Worm (Caenorhabditis elegans) whole organism, L2 larva: ENCODE results near the gene C08E8.4.

Source experiments
- C34F6.9 ChIP-seq: fragments of 150-350 bp; optimal IDR thresholded peaks from 2 replicates; lab custom pipeline; 2014; ENCODE audit warnings: missing biosample characterization, missing genetic modification characterization
- F13H6.1 ChIP-seq: sonication (generic microtip); optimal IDR thresholded peaks from 2 replicates; lab custom pipeline; 2016; ENCODE audit warnings: missing genetic modification characterization, missing compliant biosample characterization
- R02D3.7 ChIP-seq: fragments of 150-350 bp; optimal IDR thresholded peaks from 2 replicates; lab custom pipeline; 2014; ENCODE audit warnings: missing biosample characterization, missing genetic modification characterization
- ZK546.5 ChIP-seq: sonication (generic microtip); optimal IDR thresholded peaks from 2 replicates; lab custom pipeline; 2017; ENCODE audit warnings: missing biosample characterization, missing genetic modification characterization
- aly-2 ChIP-seq: fragments of 150-350 bp; optimal IDR thresholded peaks from 2 replicates; lab custom pipeline; 2014; ENCODE audit warnings: missing biosample characterization, missing genetic modification characterization
- ama-1 ChIP-seq: fragments of 150-350 bp; optimal IDR thresholded peaks from 2 replicates; lab custom pipeline; 2018; ENCODE audit warnings: inconsistent platforms
- blmp-1 ChIP-seq: sonication (generic microtip); optimal IDR thresholded peaks from 2 replicates; lab custom pipeline; 2017; ENCODE audit warnings: missing genetic modification characterization, mild to moderate bottlenecking, missing compliant biosample characterization, antibody characterized with exemption, moderate library complexity; ENCODE audit not compliant: insufficient read depth
- ceh-16 ChIP-seq: fragments of 150-350 bp; optimal IDR thresholded peaks from 2 replicates; lab custom pipeline; 2014; ENCODE audit warnings: missing biosample characterization, missing genetic modification characterization
- ceh-82 ChIP-seq: fragments of 150-350 bp; optimal IDR thresholded peaks from 2 replicates; lab custom pipeline; 2014; ENCODE audit warnings: missing biosample characterization, missing genetic modification characterization
- crh-2 ChIP-seq: sonication (generic microtip); optimal IDR thresholded peaks from 2 replicates; lab custom pipeline; 2017; ENCODE audit warnings: missing biosample characterization, missing genetic modification characterization
- dmd-4 ChIP-seq: sonication (generic microtip); optimal IDR thresholded peaks from 2 replicates; lab custom pipeline; 2017; ENCODE audit warnings: missing biosample characterization, missing genetic modification characterization
- egl-27 ChIP-seq: sonication (generic microtip); optimal IDR thresholded peaks from 3 replicates; lab custom pipeline; 2017; ENCODE audit warnings: missing biosample characterization, missing genetic modification reagents, missing genetic modification characterization
- elt-1 ChIP-seq: fragments of 150-350 bp; optimal IDR thresholded peaks from 2 replicates; lab custom pipeline; 2014; ENCODE audit warnings: missing biosample characterization, missing genetic modification characterization
- elt-3 ChIP-seq: sonication (generic microtip); optimal IDR thresholded peaks from 2 replicates; lab custom pipeline; 2017; ENCODE audit warnings: missing biosample characterization, missing genetic modification characterization
- fos-1 ChIP-seq: fragments of 150-350 bp; optimal IDR thresholded peaks from 2 replicates; lab custom pipeline; 2014; ENCODE audit warnings: missing biosample characterization, missing genetic modification characterization
- gmeb-1 ChIP-seq: fragments of 150-350 bp; optimal IDR thresholded peaks from 2 replicates; lab custom pipeline; 2014; ENCODE audit warnings: missing biosample characterization, missing genetic modification characterization
- lin-11 ChIP-seq: fragments of 150-350 bp; sonication (generic microtip); optimal IDR thresholded peaks from 2 replicates; lab custom pipeline; 2014; ENCODE audit warnings: missing biosample characterization, missing genetic modification characterization, inconsistent platforms, mixed read lengths
- lin-13 ChIP-seq: fragments of 150-350 bp; optimal IDR thresholded peaks from 2 replicates; lab custom pipeline; 2014; ENCODE audit warnings: missing biosample characterization, missing genetic modification reagents, missing genetic modification characterization
- lin-39 ChIP-seq: fragments of 150-350 bp; optimal IDR thresholded peaks from 2 replicates; lab custom pipeline; 2014; ENCODE audit warnings: missing biosample characterization, missing genetic modification reagents, missing genetic modification characterization
- lsy-2 ChIP-seq, 2 experiments: fragments of 150-350 bp in 1 of 2; sonication (generic microtip) in 1 of 2; optimal IDR thresholded peaks; 2 replicates each; lab custom pipeline; 2014 to 2017; ENCODE audit warnings: missing biosample characterization in 2 of 2, missing genetic modification characterization in 2 of 2
- mab-5 ChIP-seq: fragments of 150-350 bp; optimal IDR thresholded peaks from 2 replicates; lab custom pipeline; 2014; ENCODE audit warnings: missing biosample characterization, missing genetic modification characterization
- mbf-1 ChIP-seq: sonication (generic microtip); optimal IDR thresholded peaks from 2 replicates; lab custom pipeline; 2017; ENCODE audit warnings: missing biosample characterization, missing genetic modification characterization
- mdl-1 ChIP-seq, 2 experiments: fragments of 150-350 bp in 1 of 2; sonication (generic microtip) in 1 of 2; optimal IDR thresholded peaks; 2 replicates each; lab custom pipeline; 2017; ENCODE audit warnings: missing biosample characterization in 2 of 2, missing genetic modification characterization in 2 of 2
- nhr-10 ChIP-seq: sonication (generic microtip); optimal IDR thresholded peaks from 2 replicates; lab custom pipeline; 2017; ENCODE audit warnings: missing biosample characterization, missing genetic modification characterization
- nhr-11 ChIP-seq: fragments of 150-350 bp; optimal IDR thresholded peaks from 2 replicates; lab custom pipeline; 2014; ENCODE audit warnings: missing biosample characterization, missing genetic modification characterization
- nhr-12 ChIP-seq: fragments of 150-350 bp; optimal IDR thresholded peaks from 2 replicates; lab custom pipeline; 2014; ENCODE audit warnings: missing biosample characterization, missing genetic modification characterization
- nhr-129 ChIP-seq: fragments of 150-350 bp; optimal IDR thresholded peaks from 2 replicates; lab custom pipeline; 2014; ENCODE audit warnings: missing biosample characterization, missing genetic modification characterization
- nhr-21 ChIP-seq: fragments of 150-350 bp; optimal IDR thresholded peaks from 2 replicates; lab custom pipeline; 2014; ENCODE audit warnings: missing biosample characterization, missing genetic modification characterization
- nhr-23 ChIP-seq: fragments of 150-350 bp; optimal IDR thresholded peaks from 2 replicates; lab custom pipeline; 2014; ENCODE audit warnings: missing biosample characterization, missing genetic modification reagents, missing genetic modification characterization
- nhr-237 ChIP-seq: fragments of 150-350 bp; optimal IDR thresholded peaks from 2 replicates; lab custom pipeline; 2014; ENCODE audit warnings: missing biosample characterization, missing genetic modification characterization
- nhr-25 ChIP-seq: fragments of 150-350 bp; sonication (generic microtip); optimal IDR thresholded peaks from 3 replicates; lab custom pipeline; 2014; ENCODE audit warnings: missing biosample characterization, missing genetic modification characterization
- peb-1 ChIP-seq: fragments of 150-350 bp; optimal IDR thresholded peaks from 2 replicates; lab custom pipeline; 2014; ENCODE audit warnings: missing biosample characterization, missing genetic modification characterization
- sem-4 ChIP-seq: fragments of 150-350 bp; optimal IDR thresholded peaks from 2 replicates; lab custom pipeline; 2014; ENCODE audit warnings: missing biosample characterization, missing genetic modification reagents, missing genetic modification characterization
- skn-1 ChIP-seq: sonication (generic microtip); optimal IDR thresholded peaks from 2 replicates; lab custom pipeline; 2017; ENCODE audit warnings: missing biosample characterization, missing genetic modification characterization
- sma-3 ChIP-seq: sonication (generic microtip); optimal IDR thresholded peaks from 2 replicates; lab custom pipeline; 2016; ENCODE audit warnings: missing genetic modification reagents, missing genetic modification characterization, missing compliant biosample characterization
- sma-9 ChIP-seq, 2 experiments: fragments of 150-350 bp in 1 of 2; sonication (generic microtip) in 1 of 2; optimal IDR thresholded peaks; 2 replicates each; lab custom pipeline; 2014 to 2016; ENCODE audit warnings: missing genetic modification characterization in 2 of 2, mild to moderate bottlenecking in 1 of 2, missing biosample characterization in 1 of 2, missing compliant biosample characterization in 1 of 2, missing genetic modification reagents in 1 of 2, moderate library complexity in 1 of 2
- unc-55 ChIP-seq: fragments of 150-350 bp; sonication (generic microtip); optimal IDR thresholded peaks from 3 replicates; lab custom pipeline; 2014; ENCODE audit warnings: missing biosample characterization, missing genetic modification reagents, missing genetic modification characterization
- unc-62 ChIP-seq: fragments of 150-350 bp; optimal IDR thresholded peaks from 2 replicates; lab custom pipeline; 2014; ENCODE audit warnings: missing biosample characterization, missing genetic modification reagents, missing genetic modification characterization
- zag-1 ChIP-seq: fragments of 150-350 bp; optimal IDR thresholded peaks from 2 replicates; lab custom pipeline; 2014; ENCODE audit warnings: missing biosample characterization, missing genetic modification characterization
- ztf-11 ChIP-seq: sonication (generic microtip); optimal IDR thresholded peaks from 2 replicates; lab custom pipeline; 2017; ENCODE audit warnings: missing biosample characterization, missing genetic modification characterization

Gene C08E8.4

DNA sequence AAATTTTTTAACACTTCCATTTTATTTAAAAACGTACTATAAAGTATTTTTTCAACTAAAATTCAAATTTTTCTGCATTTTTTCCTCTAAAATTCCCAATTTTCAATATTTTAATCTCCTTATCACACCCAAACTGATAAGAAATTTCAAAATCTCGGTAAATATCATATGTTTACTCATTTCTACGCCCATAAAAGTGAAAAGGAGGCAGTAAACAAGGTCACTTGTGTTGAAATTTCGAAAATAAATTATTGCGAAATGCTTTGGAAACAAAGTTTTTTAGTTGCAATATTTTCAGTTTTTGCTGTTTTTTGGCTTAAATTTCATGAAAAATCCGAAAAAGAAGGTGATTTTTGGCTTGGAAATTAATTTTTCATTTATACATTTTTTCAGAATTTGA, at the start of gene C08E8.4:
TSS of gene C08E8.4 (plus strand) at position 268 of the 400 bp plus-strand sequence.
- no peak for TF ChIP-seq egl-27
- TF ChIP-seq fos-1 (tag; lab: Kevin White, UChicago), result peak; percentile 51
- TF ChIP-seq mab-5, result no peak
- TF ChIP-seq crh-2 (tag; lab: Kevin White, UChicago), result peak; percentile 8
- no peak for TF ChIP-seq F13H6.1 (tag; lab: Kevin White, UChicago)

ce11 chrV:18323231-18323630, 48.4 kb upstream of the C08E8.4 start, which contains the start of gene B0462.5:
TSS of gene B0462.5 (minus strand) at chrV:18323331.
- TF ChIP-seq mdl-1 (tag; optimal IDR thresholded peaks at IDR 0.05; lab: Kevin White, UChicago), result no peak
- peak; percentile 35 for TF ChIP-seq fos-1 (tag; lab: Kevin White, UChicago)

- peak; percentile 11 for TF ChIP-seq skn-1 (tag; lab: Kevin White, UChicago)
- peak; percentile 70 for TF ChIP-seq fos-1 (tag; lab: Kevin White, UChicago)
- TF ChIP-seq crh-2 (tag; lab: Kevin White, UChicago), result no peak
- TF ChIP-seq mdl-1 (tag; optimal IDR thresholded peaks at IDR 0.05; lab: Kevin White, UChicago), result no peak
- TF ChIP-seq, all 48 proteins: peak for 2
These were observed 47.1 kb upstream of the C08E8.4 start for ce11 chrV:18324525-18324924.

DNA sequence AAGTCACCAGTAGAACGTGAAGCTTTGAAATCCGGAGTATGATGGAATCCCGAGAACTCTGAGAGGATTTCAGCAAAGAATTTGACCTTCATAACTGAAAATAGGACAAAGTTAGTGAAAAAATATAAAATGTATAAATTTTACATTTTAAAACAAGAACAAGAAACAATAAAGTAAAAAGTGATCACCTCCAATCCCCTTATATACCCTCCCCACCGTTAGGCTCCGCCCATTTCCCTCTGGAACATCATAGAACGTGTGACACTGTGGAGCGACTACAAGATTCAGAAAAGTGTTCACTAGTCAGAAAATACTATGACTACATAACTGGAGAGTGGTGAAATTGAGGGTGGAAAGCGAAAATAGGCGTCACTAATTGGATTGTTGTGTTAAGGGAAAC, 40.6 kb upstream of the C08E8.4 start, which contains the start of gene B0462.4:
TSS of gene B0462.4 (minus strand) at position 101 of the 400 bp plus-strand sequence.
- no peak for TF ChIP-seq ztf-11 (tag; lab: Kevin White, UChicago)
- no peak for TF ChIP-seq nhr-11 (tag; lab: Kevin White, UChicago)
- TF ChIP-seq elt-1, result no peak
- no peak for TF ChIP-seq nhr-10 (tag; lab: Kevin White, UChicago)
- no peak for TF ChIP-seq ZK546.5 (tag; lab: Kevin White, UChicago)
- no peak for TF ChIP-seq lin-13 (GFP tag; lab: Kevin White, UChicago)
- TF ChIP-seq aly-2 (tag; lab: Kevin White, UChicago), result no peak
- no peak for TF ChIP-seq skn-1 (tag; lab: Kevin White, UChicago)
- no peak for TF ChIP-seq R02D3.7 (tag; lab: Kevin White, UChicago)
- TF ChIP-seq F13H6.1 (tag; lab: Kevin White, UChicago), result no peak
- no peak for TF ChIP-seq mab-5
- TF ChIP-seq nhr-12 (tag; lab: Kevin White, UChicago), result no peak
- TF ChIP-seq zag-1 (tag; lab: Kevin White, UChicago), result no peak
- TF ChIP-seq blmp-1, result no peak
- no peak for TF ChIP-seq mdl-1 (tag; optimal IDR thresholded peaks at IDR 0.05; lab: Kevin White, UChicago)
- no peak for TF ChIP-seq gmeb-1 (tag; lab: Kevin White, UChicago)
- TF ChIP-seq lin-11 (tag; lab: Kevin White, UChicago), result no peak

DNA sequence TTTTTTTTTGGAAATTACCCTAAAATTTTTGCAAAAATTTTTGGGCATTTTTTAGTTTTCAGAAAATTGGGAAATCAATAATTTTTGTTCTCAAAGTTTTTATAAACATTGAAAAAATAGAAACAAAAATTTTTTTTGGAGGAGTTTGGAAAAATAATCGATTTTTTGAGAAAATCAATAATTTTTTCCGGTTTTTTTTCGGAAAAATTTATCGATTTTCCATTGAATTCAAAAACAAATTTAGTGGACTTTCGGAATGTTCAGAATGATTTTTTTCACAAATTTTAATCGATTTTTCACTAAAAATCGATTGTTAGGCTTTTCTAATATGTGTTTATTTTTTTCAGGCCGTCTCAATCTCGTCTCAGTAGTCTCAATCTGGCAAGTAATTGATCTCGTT, 34.0 kb upstream of the C08E8.4 start:
- no peak for TF ChIP-seq peb-1 (tag; lab: Kevin White, UChicago)
- TF ChIP-seq fos-1 (tag; lab: Kevin White, UChicago), result no peak
- no peak for TF ChIP-seq skn-1 (tag; lab: Kevin White, UChicago)
- no peak for TF ChIP-seq elt-3 (tag; lab: Kevin White, UChicago)
- no peak for TF ChIP-seq ceh-82
- no peak for TF ChIP-seq dmd-4 (tag; lab: Kevin White, UChicago)
- no peak for TF ChIP-seq sem-4 (tag; lab: Kevin White, UChicago)
- TF ChIP-seq lin-13 (GFP tag; lab: Kevin White, UChicago), result no peak
- no peak for TF ChIP-seq nhr-12 (tag; lab: Kevin White, UChicago)
- TF ChIP-seq unc-55, result no peak
- TF ChIP-seq lin-11 (tag; lab: Kevin White, UChicago), result no peak
- no peak for TF ChIP-seq lsy-2 (tag; optimal IDR thresholded peaks at IDR 0.05; lab: Kevin White, UChicago)
- no peak for TF ChIP-seq unc-62 (GFP tag; lab: Kevin White, UChicago)
- no peak for TF ChIP-seq ama-1 (lab: Kevin White, UChicago)
- no peak for TF ChIP-seq blmp-1
- TF ChIP-seq R02D3.7 (tag; lab: Kevin White, UChicago), result no peak
- no peak for TF ChIP-seq egl-27
- no peak for TF ChIP-seq nhr-237 (tag; lab: Kevin White, UChicago)
- TF ChIP-seq zag-1 (tag; lab: Kevin White, UChicago), result no peak

DNA sequence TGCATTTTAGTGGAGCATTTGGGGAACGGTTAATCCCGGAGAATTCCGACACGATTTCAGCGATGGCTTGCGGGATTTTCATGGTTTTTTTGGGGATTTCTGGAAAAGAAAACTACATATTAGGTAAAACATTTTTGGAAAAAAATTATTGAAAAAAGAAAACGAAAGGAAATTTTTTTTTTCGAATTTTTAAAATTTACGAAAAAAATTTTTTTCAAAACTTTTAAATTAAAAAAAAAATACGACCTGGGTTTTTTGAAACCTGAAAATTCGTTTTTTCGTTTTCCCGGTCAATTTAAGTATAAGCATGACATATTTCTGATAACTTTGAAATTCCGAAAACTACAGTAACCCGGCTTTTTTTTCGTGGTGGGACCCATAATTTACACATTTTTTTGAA, 31.8 kb upstream of the C08E8.4 start, which contains the start of gene C08E8.10:
TSS of gene C08E8.10 (minus strand) at position 101 of the 400 bp plus-strand sequence.
- TF ChIP-seq ztf-11 (tag; lab: Kevin White, UChicago), result no peak
- TF ChIP-seq C34F6.9 (tag; lab: Kevin White, UChicago), result no peak
- no peak for TF ChIP-seq ama-1 (lab: Kevin White, UChicago)
- no peak for TF ChIP-seq nhr-25 (tag; lab: Kevin White, UChicago)
- TF ChIP-seq elt-1, result no peak
- no peak for TF ChIP-seq sma-3
- TF ChIP-seq nhr-129 (tag; lab: Kevin White, UChicago), result no peak
- TF ChIP-seq sma-9 (GFP tag; optimal IDR thresholded peaks at IDR 0.05; lab: Kevin White, UChicago), result no peak
- no peak for TF ChIP-seq sma-9 (tag; optimal IDR thresholded peaks at IDR 0.05; lab: Kevin White, UChicago)
- TF ChIP-seq unc-62 (GFP tag; lab: Kevin White, UChicago), result no peak
- no peak for TF ChIP-seq fos-1 (tag; lab: Kevin White, UChicago)
- no peak for TF ChIP-seq unc-55
- no peak for TF ChIP-seq dmd-4 (tag; lab: Kevin White, UChicago)
- no peak for TF ChIP-seq lin-39
- no peak for TF ChIP-seq mbf-1 (tag; lab: Kevin White, UChicago)
- TF ChIP-seq sem-4 (tag; lab: Kevin White, UChicago), result no peak
- TF ChIP-seq nhr-21 (tag; lab: Kevin White, UChicago), result no peak
- no peak for TF ChIP-seq nhr-237 (tag; lab: Kevin White, UChicago)
- TF ChIP-seq ceh-16 (tag; lab: Kevin White, UChicago), result no peak
- TF ChIP-seq nhr-23 (tag; lab: Kevin White, UChicago), result no peak
